Worm (Caenorhabditis elegans): ENCODE measurements around the gene spp-3.

DNA sequence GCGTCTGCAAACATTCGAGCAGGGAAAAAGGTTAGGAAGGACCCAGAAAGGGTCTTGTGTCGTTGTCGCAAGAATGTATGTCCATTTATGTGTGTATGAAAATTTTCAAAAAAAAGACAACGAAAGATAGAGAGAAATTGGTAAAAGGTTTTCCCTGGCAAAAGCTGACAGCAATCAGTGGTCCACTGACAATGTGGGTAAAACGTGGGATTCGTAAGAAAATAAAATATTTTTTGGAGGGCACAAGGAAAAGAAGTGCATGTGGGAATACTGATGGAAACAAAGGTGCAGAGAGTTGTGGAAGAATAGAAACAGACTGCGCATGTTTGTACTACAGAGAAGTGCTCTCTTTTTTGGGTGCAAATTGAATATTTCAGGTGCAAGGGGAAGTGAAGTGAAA, 32.0 kb downstream of the spp-3 start:
- no peak for TF ChIP-seq tra-4 (tag; optimal IDR thresholded peaks at IDR 0.05)
- TF ChIP-seq aly-1 (tag; optimal IDR thresholded peaks at IDR 0.05) = no peak
- no peak for TF ChIP-seq F13C5.2 (tag; optimal IDR thresholded peaks at IDR 0.05)
- TF ChIP-seq flt-1 (GFP tag; IDR thresholded peaks at IDR 0.05) = no peak
- TF ChIP-seq ets-7 (tag; optimal IDR thresholded peaks at IDR 0.05) = no peak
- no peak for TF ChIP-seq sea-1 (GFP tag; conservative IDR thresholded peaks at IDR 0.05)
- no peak for TF ChIP-seq ama-1 (optimal IDR thresholded peaks at IDR 0.05)
- no peak for TF ChIP-seq hnd-1 (tag; optimal IDR thresholded peaks at IDR 0.05)
- no peak for TF ChIP-seq tbx-11 (GFP tag; IDR thresholded peaks at IDR 0.05)
- TF ChIP-seq hmbx-1 (tag; optimal IDR thresholded peaks at IDR 0.05) = no peak
- no peak for TF ChIP-seq hmg-4 (GFP tag; optimal IDR thresholded peaks at IDR 0.05)
- TF ChIP-seq ceh-13 (GFP tag; optimal IDR thresholded peaks at IDR 0.05) = no peak

Data from whole organism, early embryonic.